Worm (Caenorhabditis elegans) whole organism, early embryonic: Measurements from ENCODE around the gene str-247.

Source experiments
- B0310.2 ChIP-seq: sonication (generic microtip); optimal IDR thresholded peaks from 2 replicates; lab custom pipeline; 2016; ENCODE audit warnings: mild to moderate bottlenecking, missing genetic modification characterization, missing compliant biosample characterization
- F13C5.2 ChIP-seq: sonication (generic microtip); optimal IDR thresholded peaks from 2 replicates; lab custom pipeline; 2017; ENCODE audit warnings: mild to moderate bottlenecking, missing genetic modification characterization, inconsistent platforms, missing compliant biosample characterization
- aly-1 ChIP-seq: sonication (generic microtip); optimal IDR thresholded peaks from 2 replicates; lab custom pipeline; 2016; ENCODE audit warnings: missing genetic modification characterization, missing compliant biosample characterization
- ama-1 ChIP-seq: fragments of 150-350 bp; optimal IDR thresholded peaks from 2 replicates; lab custom pipeline; 2014
- ceh-13 ChIP-seq: fragments of 200-800 bp; sonication (Bioruptor generic); optimal IDR thresholded peaks from 2 replicates; lab custom pipeline; 2018; ENCODE audit warnings: mild to moderate bottlenecking, missing genetic modification characterization, missing compliant biosample characterization
- ceh-36 ChIP-seq: sonication (generic microtip); optimal IDR thresholded peaks from 2 replicates; lab custom pipeline; 2016; ENCODE audit warnings: missing genetic modification characterization, inconsistent platforms, missing compliant biosample characterization
- ets-7 ChIP-seq: sonication (generic microtip); optimal IDR thresholded peaks from 2 replicates; lab custom pipeline; 2016; ENCODE audit warnings: missing genotype, missing genetic modification characterization, missing compliant biosample characterization
- flt-1 ChIP-seq: fragments of 200-800 bp; sonication (Bioruptor generic); IDR thresholded peaks from 2 replicates; pipeline ENCODE4 v1.3.6; 2022; ENCODE audit warnings: missing genetic modification characterization, missing compliant biosample characterization
- hmbx-1 ChIP-seq: sonication (generic microtip); optimal IDR thresholded peaks from 2 replicates; lab custom pipeline; 2016; ENCODE audit warnings: mild to moderate bottlenecking, missing genetic modification characterization, missing compliant biosample characterization
- hmg-4 ChIP-seq: fragments of 200-800 bp; sonication (Bioruptor generic); optimal IDR thresholded peaks from 2 replicates; lab custom pipeline; 2018; ENCODE audit warnings: mild to moderate bottlenecking, missing genetic modification characterization, missing compliant biosample characterization
- hnd-1 ChIP-seq: sonication (generic microtip); optimal IDR thresholded peaks from 2 replicates; lab custom pipeline; 2016; ENCODE audit warnings: missing genetic modification characterization, missing compliant biosample characterization
- pes-1 ChIP-seq: fragments of 200-800 bp; sonication (Bioruptor generic); IDR thresholded peaks from 2 replicates; pipeline ENCODE4 v1.3.6; 2022; ENCODE audit warnings: missing genetic modification reagents, missing genetic modification characterization, missing compliant biosample characterization
- scrt-1 ChIP-seq: fragments of 200-800 bp; sonication (Bioruptor generic); IDR thresholded peaks from 2 replicates; pipeline ENCODE4 v1.3.6; 2022; ENCODE audit warnings: missing genetic modification characterization, missing compliant biosample characterization
- sea-1 ChIP-seq: fragments of 200-800 bp; sonication (Bioruptor generic); conservative IDR thresholded peaks from 2 replicates; pipeline ENCODE4 v1.3.6; 2022; ENCODE audit warnings: missing genetic modification characterization, missing compliant biosample characterization
- tbx-11 ChIP-seq: fragments of 200-800 bp; sonication (Bioruptor generic); IDR thresholded peaks from 2 replicates; pipeline ENCODE4 v1.3.6; 2022; ENCODE audit warnings: missing genetic modification characterization, missing compliant biosample characterization
- tbx-37 ChIP-seq: fragments of 200-800 bp; sonication (Bioruptor generic); conservative IDR thresholded peaks from 2 replicates; pipeline ENCODE4 v1.3.6; 2022; ENCODE audit warnings: missing genetic modification reagents, missing genetic modification characterization, missing compliant biosample characterization
- tra-4 ChIP-seq: sonication (generic microtip); optimal IDR thresholded peaks from 2 replicates; lab custom pipeline; 2017; ENCODE audit warnings: missing genetic modification characterization, missing compliant biosample characterization

Gene str-247

ce11 chrV:3963715-3964114, 9.9 kb downstream of the str-247 start, which contains the start of gene cyp-34A7:
Gene cyp-34A7 (minus strand): TSS chrV:3963815.
- TF ChIP-seq hnd-1 (tag; lab: Kevin White, UChicago) (no peak), tbx-37 (GFP tag; lab: Robert Waterston, UW) (no peak), ceh-13 (GFP tag; lab: Kevin White, UChicago) (no peak), sea-1 (GFP tag; lab: Robert Waterston, UW) (no peak), tra-4 (tag; lab: Kevin White, UChicago) (no peak), hmbx-1 (tag; lab: Kevin White, UChicago) (no peak), ama-1 (lab: Kevin White, UChicago) (no peak), pes-1 (GFP tag; lab: Robert Waterston, UW) (no peak), ets-7 (no peak), tbx-11 (no peak), F13C5.2 (tag; lab: Kevin White, UChicago) (no peak)

- no peak for TF ChIP-seq tra-4 (tag; lab: Kevin White, UChicago)
Measured at ce11 chrV:3967762-3968161, 13.9 kb downstream of the str-247 start, which contains the start of gene cyp-34A8. Gene cyp-34A8 (minus strand): TSS chrV:3967823.

ce11 chrV:3968929-3969328, 15.1 kb downstream of the str-247 start:
- no peak for TF ChIP-seq ets-7
- no peak for TF ChIP-seq scrt-1 (GFP tag; lab: Robert Waterston, UW)
- TF ChIP-seq ama-1 (lab: Kevin White, UChicago), result no peak
- TF ChIP-seq hmg-4 (GFP tag; lab: Kevin White, UChicago), result no peak
- TF ChIP-seq tbx-11, result no peak
- no peak for TF ChIP-seq ceh-36
- no peak for TF ChIP-seq hnd-1 (tag; lab: Kevin White, UChicago)
- no peak for TF ChIP-seq aly-1 (tag; lab: Kevin White, UChicago)
- TF ChIP-seq tra-4 (tag; lab: Kevin White, UChicago), result no peak
- TF ChIP-seq tbx-37 (GFP tag; lab: Robert Waterston, UW), result no peak
- TF ChIP-seq pes-1 (GFP tag; lab: Robert Waterston, UW), result no peak
- no peak for TF ChIP-seq B0310.2
- TF ChIP-seq F13C5.2 (tag; lab: Kevin White, UChicago), result no peak
- no peak for TF ChIP-seq ceh-13 (GFP tag; lab: Kevin White, UChicago)
- no peak for TF ChIP-seq hmbx-1 (tag; lab: Kevin White, UChicago)
- no peak for TF ChIP-seq flt-1
- TF ChIP-seq sea-1 (GFP tag; lab: Robert Waterston, UW), result no peak

ce11 chrV:3969664-3970063, 15.8 kb downstream of the str-247 start:
- TF ChIP-seq tra-4 (tag; lab: Kevin White, UChicago) (no peak), ceh-13 (GFP tag; lab: Kevin White, UChicago) (no peak), ceh-36 (no peak), F13C5.2 (tag; lab: Kevin White, UChicago) (no peak), pes-1 (GFP tag; lab: Robert Waterston, UW) (no peak), ama-1 (lab: Kevin White, UChicago) (no peak), hnd-1 (tag; lab: Kevin White, UChicago) (no peak), tbx-37 (GFP tag; lab: Robert Waterston, UW) (no peak), flt-1 (no peak), aly-1 (tag; lab: Kevin White, UChicago) (no peak), B0310.2 (no peak), hmg-4 (GFP tag; lab: Kevin White, UChicago) (no peak), tbx-11 (no peak), ets-7 (no peak), hmbx-1 (tag; lab: Kevin White, UChicago) (no peak), scrt-1 (GFP tag; lab: Robert Waterston, UW) (no peak)

DNA sequence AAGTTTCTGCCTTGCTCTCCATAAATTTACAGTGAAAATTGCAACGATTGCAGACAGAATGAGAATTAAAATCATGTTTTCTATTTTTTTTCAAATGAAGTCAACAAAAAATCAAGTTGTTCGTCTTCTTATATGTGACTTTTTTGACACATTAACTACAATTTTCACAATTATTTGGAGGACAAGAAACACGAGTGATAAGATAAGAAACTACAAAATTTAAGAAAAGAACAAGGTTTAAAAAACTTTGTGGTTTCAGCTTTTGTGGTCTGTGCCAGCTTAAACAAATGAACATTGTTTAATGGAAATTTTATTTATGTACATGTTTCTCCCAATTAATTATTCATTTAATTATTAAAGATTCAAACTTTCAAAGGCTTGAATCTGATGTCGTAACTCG, 16.6 kb downstream of the str-247 start, which contains the start of gene cyp-34A9:
cyp-34A9 (minus strand) TSS at position 131 of the 400 bp plus-strand sequence.
- no peak for TF ChIP-seq hmbx-1 (tag; lab: Kevin White, UChicago)
- TF ChIP-seq B0310.2, result no peak
- TF ChIP-seq ceh-36, result no peak
- no peak for TF ChIP-seq aly-1 (tag; lab: Kevin White, UChicago)
- TF ChIP-seq pes-1 (GFP tag; lab: Robert Waterston, UW), result no peak
- no peak for TF ChIP-seq ceh-13 (GFP tag; lab: Kevin White, UChicago)
- no peak for TF ChIP-seq sea-1 (GFP tag; lab: Robert Waterston, UW)

DNA sequence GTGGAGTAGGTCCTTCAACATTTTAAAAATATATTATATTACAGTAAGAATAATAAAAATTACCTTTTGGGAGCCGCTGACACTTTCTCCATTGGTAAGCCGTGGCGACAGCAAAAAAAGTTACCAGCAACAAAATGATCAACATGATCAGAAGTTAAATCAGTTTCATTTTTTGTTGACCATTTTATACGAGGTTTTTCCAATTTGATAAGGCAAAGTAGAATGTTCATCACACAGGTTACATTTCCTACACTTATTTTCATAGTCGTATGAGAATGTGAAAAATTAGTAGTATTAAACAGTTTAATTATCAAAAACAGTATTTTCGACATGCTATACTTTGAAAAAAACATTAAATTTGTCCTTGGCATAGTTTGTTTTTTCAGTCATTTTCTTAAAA, 19.0 kb downstream of the str-247 start, which contains the start of gene cyp-34A10:
cyp-34A10 (minus strand) TSS at position 146 of the 400 bp plus-strand sequence.
- TF ChIP-seq tbx-11 (no peak), scrt-1 (GFP tag; lab: Robert Waterston, UW) (no peak), tra-4 (tag; lab: Kevin White, UChicago) (no peak), hnd-1 (tag; lab: Kevin White, UChicago) (no peak), hmbx-1 (tag; lab: Kevin White, UChicago) (no peak), hmg-4 (GFP tag; lab: Kevin White, UChicago) (no peak), tbx-37 (GFP tag; lab: Robert Waterston, UW) (no peak)

DNA sequence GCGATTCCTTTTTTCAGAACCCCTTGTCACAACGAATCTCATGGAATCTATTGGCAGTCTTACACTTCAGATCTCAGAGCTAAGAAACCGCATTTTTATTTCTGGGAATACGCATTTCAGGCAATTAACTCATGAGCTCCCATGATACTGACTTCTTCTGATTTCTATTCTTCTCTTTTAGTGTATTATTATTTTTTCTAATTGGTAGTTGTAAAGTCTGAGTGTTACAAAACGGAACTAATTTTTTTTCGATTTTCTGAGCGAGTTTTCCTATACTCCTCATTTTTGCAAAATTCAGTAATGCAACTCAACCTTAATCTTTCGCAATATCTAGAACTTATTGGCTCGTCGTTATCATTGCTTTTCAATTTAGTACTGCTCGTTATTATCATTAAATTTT, 20.5 kb downstream of the str-247 start, which contains the start of gene str-82:
str-82 (plus strand) TSS at position 301 of the 400 bp plus-strand sequence.
- TF ChIP-seq hmbx-1 (tag; lab: Kevin White, UChicago), result no peak
- no peak for TF ChIP-seq ets-7
- no peak for TF ChIP-seq flt-1
- TF ChIP-seq tra-4 (tag; lab: Kevin White, UChicago), result no peak
- no peak for TF ChIP-seq scrt-1 (GFP tag; lab: Robert Waterston, UW)
- no peak for TF ChIP-seq F13C5.2 (tag; lab: Kevin White, UChicago)
- no peak for TF ChIP-seq aly-1 (tag; lab: Kevin White, UChicago)
- no peak for TF ChIP-seq tbx-11
- no peak for TF ChIP-seq B0310.2
- TF ChIP-seq hmg-4 (GFP tag; lab: Kevin White, UChicago), result no peak
- TF ChIP-seq ceh-36, result no peak
- no peak for TF ChIP-seq pes-1 (GFP tag; lab: Robert Waterston, UW)
- no peak for TF ChIP-seq sea-1 (GFP tag; lab: Robert Waterston, UW)
- no peak for TF ChIP-seq tbx-37 (GFP tag; lab: Robert Waterston, UW)
- no peak for TF ChIP-seq ama-1 (lab: Kevin White, UChicago)
- TF ChIP-seq ceh-13 (GFP tag; lab: Kevin White, UChicago), result no peak
- no peak for TF ChIP-seq hnd-1 (tag; lab: Kevin White, UChicago)
